Worm (Caenorhabditis elegans): ENCODE measurements around the gene T09A5.4.

Gene T09A5.4

ce11 chrII:7887295-7887694 lies 41.3 kb downstream of the T09A5.4 start (continued):
- no peak for TF ChIP-seq lin-13 (GFP tag; optimal IDR thresholded peaks at IDR 0.05)
- peak; percentile 41 to 66 for TF ChIP-seq lsy-2 (tag; optimal IDR thresholded peaks at IDR 0.05)
- TF ChIP-seq mxl-3 (GFP tag; optimal IDR thresholded peaks at IDR 0.05): no peak

ce11 chrII:7888759-7889158 lies 42.8 kb downstream of the T09A5.4 start:
- TF ChIP-seq rbr-2 (tag; optimal IDR thresholded peaks at IDR 0.05): no peak
- TF ChIP-seq nhr-76 (tag; optimal IDR thresholded peaks at IDR 0.05): no peak
- TF ChIP-seq F10B5.3 (tag; optimal IDR thresholded peaks at IDR 0.05): no peak
- no peak for TF ChIP-seq snpc-1.2 (GFP tag; IDR thresholded peaks at IDR 0.05)
- TF ChIP-seq jun-1 (tag; optimal IDR thresholded peaks at IDR 0.05): no peak
- no peak for TF ChIP-seq daf-16 (GFP tag; optimal IDR thresholded peaks at IDR 0.05)
- peak; percentile 25 for TF ChIP-seq daf-16 (tag; optimal IDR thresholded peaks at IDR 0.05)
- TF ChIP-seq ctbp-1 (GFP tag; IDR thresholded peaks at IDR 0.05): no peak
- TF ChIP-seq lir-3 (tag; optimal IDR thresholded peaks at IDR 0.05): no peak
- no peak for TF ChIP-seq hmg-1.1 (GFP tag; IDR thresholded peaks at IDR 0.05)
- no peak for TF ChIP-seq nhr-237 (tag; optimal IDR thresholded peaks at IDR 0.05)
- TF ChIP-seq madf-9 (GFP tag; conservative IDR thresholded peaks at IDR 0.05): no peak
- peak in 1 of 2 experiments; percentile 17 for TF ChIP-seq lsy-2 (tag; optimal IDR thresholded peaks at IDR 0.05)
- TF ChIP-seq dve-1 (tag; optimal IDR thresholded peaks at IDR 0.05; ENCODE audit: insufficient read depth): peak; percentile 45
- TF ChIP-seq hlh-30 (tag; optimal IDR thresholded peaks at IDR 0.05; ENCODE audit: insufficient read depth): peak; percentile 54
- TF ChIP-seq ceh-62 (tag; optimal IDR thresholded peaks at IDR 0.05): no peak
- no peak for TF ChIP-seq dpl-1 (GFP tag; optimal IDR thresholded peaks at IDR 0.05)
- TF ChIP-seq lin-1 (GFP tag; IDR thresholded peaks at IDR 0.05): no peak
- peak; percentile 10 for TF ChIP-seq nhr-28 (tag; optimal IDR thresholded peaks at IDR 0.05)
- TF ChIP-seq Y75B8A.6 (GFP tag; IDR thresholded peaks at IDR 0.05): no peak
- peak; percentile 44 for TF ChIP-seq nhr-11 (tag; optimal IDR thresholded peaks at IDR 0.05)
- TF ChIP-seq nhr-42 (GFP tag; IDR thresholded peaks at IDR 0.05): no peak
- TF ChIP-seq pha-4 (GFP tag; IDR thresholded peaks at IDR 0.05): no peak
- TF ChIP-seq pha-4 (tag; optimal IDR thresholded peaks at IDR 0.05): no peak
- TF ChIP-seq lin-39 (tag; optimal IDR thresholded peaks at IDR 0.05): no peak
- TF ChIP-seq nhr-77 (tag; optimal IDR thresholded peaks at IDR 0.05): peak; percentile 19

- TF ChIP-seq dmd-9 (GFP tag; IDR thresholded peaks at IDR 0.05) (no peak), T20F7.1 (GFP tag; optimal IDR thresholded peaks at IDR 0.05) (no peak), dmd-6 (GFP tag; IDR thresholded peaks at IDR 0.05) (peak; percentile 28; the same call in 1 of the 2 replicates), pqm-1 (tag; optimal IDR thresholded peaks at IDR 0.05) (peak; percentile 48), hlh-30 (tag; optimal IDR thresholded peaks at IDR 0.05; ENCODE audit: insufficient read depth) (peak; percentile 37), nhr-111 (GFP tag; optimal IDR thresholded peaks at IDR 0.05) (no peak), daf-19 (GFP tag; conservative IDR thresholded peaks at IDR 0.05) (no peak), hlh-11 (tag; optimal IDR thresholded peaks at IDR 0.05) (peak; percentile 52), dve-1 (tag; optimal IDR thresholded peaks at IDR 0.05; ENCODE audit: insufficient read depth) (peak; percentile 21)
Measured at ce11 chrII:7889321-7889720, 43.3 kb downstream of the T09A5.4 start.

- no peak for TF ChIP-seq lin-1 (GFP tag; IDR thresholded peaks at IDR 0.05)
- no peak for TF ChIP-seq zag-1 (tag; optimal IDR thresholded peaks at IDR 0.05)
- peak in 1 of 2 experiments; percentile 24 for TF ChIP-seq unc-62 (GFP tag; optimal IDR thresholded peaks at IDR 0.05 in 1 of 2)
- no peak for TF ChIP-seq unc-62 (tag; optimal IDR thresholded peaks at IDR 0.05)
- no peak for TF ChIP-seq nhr-10 (tag; optimal IDR thresholded peaks at IDR 0.05)
- TF ChIP-seq daf-12 (tag; optimal IDR thresholded peaks at IDR 0.05): no peak
- peak; percentile 55 for TF ChIP-seq F37D6.2 (tag; optimal IDR thresholded peaks at IDR 0.05)
- TF ChIP-seq nhr-76 (tag; optimal IDR thresholded peaks at IDR 0.05): no peak
- TF ChIP-seq duxl-1 (tag; optimal IDR thresholded peaks at IDR 0.05; ENCODE audit: poor library complexity): no peak
- peak; percentile 61; the same call in 1 of the 2 replicates for TF ChIP-seq daf-19 (GFP tag; conservative IDR thresholded peaks at IDR 0.05)
- peak; percentile 56 for TF ChIP-seq pqm-1 (tag; optimal IDR thresholded peaks at IDR 0.05)
- no peak for TF ChIP-seq daf-16 (GFP tag; optimal IDR thresholded peaks at IDR 0.05)
- peak; percentile 84 for TF ChIP-seq daf-16 (tag; optimal IDR thresholded peaks at IDR 0.05)
- TF ChIP-seq saeg-2 (GFP tag; IDR thresholded peaks at IDR 0.05): no peak
- no peak for TF ChIP-seq hif-1 (tag; optimal IDR thresholded peaks at IDR 0.05)
- TF ChIP-seq nhr-11 (tag; optimal IDR thresholded peaks at IDR 0.05): no peak
- TF ChIP-seq ztf-11 (tag; optimal IDR thresholded peaks at IDR 0.05): no peak
- no peak for TF ChIP-seq ZK337.2 (GFP tag; IDR thresholded peaks at IDR 0.05)
Measured at ce11 chrII:7891869-7892615, 46.1 kb downstream of the T09A5.4 start.
